Worm (Caenorhabditis elegans) whole organism, L4 larva: ENCODE measurements around the gene srx-13.
A peak's percentile ranks its signal among the peaks of the same experiment; 100 is the strongest.

Source experiments
- D1046.2 ChIP-seq: fragments of 200-800 bp; sonication (Bioruptor generic); IDR thresholded peaks from 2 replicates; pipeline ENCODE4 v1.3.6; 2022; ENCODE audit warnings: missing genetic modification characterization, missing compliant biosample characterization
- F26F4.8 ChIP-seq: fragments of 200-800 bp; sonication (Bioruptor generic); conservative IDR thresholded peaks from 2 replicates; pipeline ENCODE4 v1.3.6; 2022; ENCODE audit warnings: missing genetic modification characterization, missing compliant biosample characterization
- F37D6.2 ChIP-seq: sonication (generic microtip); optimal IDR thresholded peaks from 2 replicates; lab custom pipeline; 2016; ENCODE audit warnings: mild to moderate bottlenecking, missing genetic modification characterization, missing compliant biosample characterization
- F44E2.7 ChIP-seq: fragments of 200-800 bp; sonication (Bioruptor generic); IDR thresholded peaks from 2 replicates; pipeline ENCODE4 v2.1.2; 2022; ENCODE audit warnings: missing genetic modification characterization, missing compliant biosample characterization
- F49E8.2 ChIP-seq: sonication (generic microtip); optimal IDR thresholded peaks from 2 replicates; lab custom pipeline; 2016; ENCODE audit warnings: missing compliant biosample characterization, mild to moderate bottlenecking, missing genetic modification characterization, borderline replicate concordance
- T20F7.1 ChIP-seq: fragments of 200-800 bp; sonication (Bioruptor generic); optimal IDR thresholded peaks from 2 replicates; lab custom pipeline; 2018; ENCODE audit warnings: mild to moderate bottlenecking, missing genetic modification characterization, missing compliant biosample characterization
- T26A8.4 ChIP-seq: fragments of 200-800 bp; sonication (Bioruptor generic); IDR thresholded peaks from 2 replicates; pipeline ENCODE4 v1.3.6; 2022; ENCODE audit warnings: missing genetic modification characterization, missing compliant biosample characterization
- Y5F2A.4 ChIP-seq: fragments of 200-800 bp; sonication (Bioruptor generic); optimal IDR thresholded peaks from 2 replicates; lab custom pipeline; 2018; ENCODE audit warnings: mild to moderate bottlenecking, missing genetic modification characterization, missing compliant biosample characterization
- Y75B8A.6 ChIP-seq: fragments of 200-800 bp; sonication (Bioruptor generic); IDR thresholded peaks from 2 replicates; pipeline ENCODE4 v1.3.6; 2022; ENCODE audit warnings: missing genetic modification reagents, missing genetic modification characterization, missing compliant biosample characterization
- aha-1 ChIP-seq: fragments of 150-350 bp; peaks from one replicate; lab custom pipeline; 2014; ENCODE audit warnings: missing biosample characterization, missing genetic modification characterization
- ama-1 ChIP-seq: fragments of 150-350 bp; optimal IDR thresholded peaks from 2 replicates; lab custom pipeline; 2014; ENCODE audit warnings: inconsistent platforms, mixed read lengths
- ceh-20 ChIP-seq: fragments of 200-800 bp; sonication (Bioruptor generic); IDR thresholded peaks from 2 replicates; pipeline ENCODE4 v1.3.6; 2022; ENCODE audit warnings: missing genetic modification reagents, missing genetic modification characterization, missing compliant biosample characterization
- ceh-62 ChIP-seq: sonication (generic microtip); optimal IDR thresholded peaks from 2 replicates; lab custom pipeline; 2017; ENCODE audit warnings: missing biosample characterization, missing genetic modification characterization
- ces-1 ChIP-seq: fragments of 150-350 bp; sonication (generic microtip); optimal IDR thresholded peaks from 4 replicates; lab custom pipeline; 2014; ENCODE audit warnings: missing biosample characterization, missing genetic modification reagents, missing genetic modification characterization
- daf-16 ChIP-seq, 3 experiments: sonication (generic microtip); optimal IDR thresholded peaks; 2 replicates each; lab custom pipeline; 2016 to 2017; ENCODE audit warnings: missing genetic modification characterization in 3 of 3, missing genetic modification reagents in 3 of 3, mild to moderate bottlenecking in 2 of 3, missing compliant biosample characterization in 2 of 3, missing biosample characterization in 1 of 3, moderate library complexity in 1 of 3
- dmd-9 ChIP-seq: fragments of 200-800 bp; sonication (Bioruptor generic); IDR thresholded peaks from 2 replicates; pipeline ENCODE4 v1.3.6; 2022; ENCODE audit warnings: missing genetic modification reagents, missing genetic modification characterization, missing compliant biosample characterization
- duxl-1 ChIP-seq: sonication (generic microtip); optimal IDR thresholded peaks from 2 replicates; lab custom pipeline; 2016; ENCODE audit warnings: mild to moderate bottlenecking, missing genetic modification characterization, moderate library complexity, missing compliant biosample characterization; ENCODE audit not compliant: poor library complexity
- dve-1 ChIP-seq: sonication (generic microtip); optimal IDR thresholded peaks from 2 replicates; lab custom pipeline; 2017; ENCODE audit warnings: antibody characterized with exemption, mild to moderate bottlenecking, missing genetic modification characterization, missing compliant biosample characterization; ENCODE audit not compliant: insufficient read depth
- egl-43 ChIP-seq: fragments of 200-800 bp; sonication (Bioruptor generic); IDR thresholded peaks from 2 replicates; pipeline ENCODE4 v1.3.6; 2022; ENCODE audit warnings: missing genetic modification reagents, missing genetic modification characterization, missing compliant biosample characterization
- fkh-10 ChIP-seq: fragments of 150-350 bp; optimal IDR thresholded peaks from 2 replicates; lab custom pipeline; 2014; ENCODE audit warnings: missing biosample characterization, missing genetic modification reagents, missing genetic modification characterization
- hlh-11 ChIP-seq: fragments of 200-800 bp; sonication (Bioruptor generic); optimal IDR thresholded peaks from 2 replicates; lab custom pipeline; 2018; ENCODE audit warnings: mild to moderate bottlenecking, missing genetic modification characterization, missing compliant biosample characterization
- hlh-30 ChIP-seq: sonication (generic microtip); optimal IDR thresholded peaks from 2 replicates; lab custom pipeline; 2017; ENCODE audit warnings: antibody characterized with exemption, mild to moderate bottlenecking, missing genetic modification characterization, missing compliant biosample characterization; ENCODE audit not compliant: insufficient read depth
- hmg-1.1 ChIP-seq: fragments of 200-800 bp; sonication (Bioruptor generic); IDR thresholded peaks from 2 replicates; pipeline ENCODE4 v1.3.6; 2022; ENCODE audit warnings: missing genetic modification reagents, missing genetic modification characterization, missing compliant biosample characterization
- jun-1 ChIP-seq: fragments of 150-350 bp; optimal IDR thresholded peaks from 2 replicates; lab custom pipeline; 2014; ENCODE audit warnings: missing biosample characterization, missing genetic modification reagents, missing genetic modification characterization
- lin-15B ChIP-seq: fragments of 150-350 bp; sonication (generic microtip); optimal IDR thresholded peaks from 3 replicates; lab custom pipeline; 2014; ENCODE audit warnings: missing biosample characterization, missing genetic modification characterization
- lin-38 ChIP-seq: fragments of 200-800 bp; sonication (Bioruptor generic); IDR thresholded peaks from 2 replicates; pipeline ENCODE4 v1.3.6; 2022; ENCODE audit warnings: missing genetic modification reagents, missing genetic modification characterization, missing compliant biosample characterization
- lsy-2 ChIP-seq, 2 experiments: fragments of 150-350 bp in 1 of 2; sonication (generic microtip) in 1 of 2; optimal IDR thresholded peaks; 2 replicates each; lab custom pipeline; 2014 to 2017; ENCODE audit warnings: missing biosample characterization in 2 of 2, missing genetic modification characterization in 2 of 2
- madf-9 ChIP-seq: fragments of 200-800 bp; sonication (Bioruptor generic); conservative IDR thresholded peaks from 2 replicates; pipeline ENCODE4 v1.3.6; 2022; ENCODE audit warnings: missing genetic modification reagents, missing genetic modification characterization, missing compliant biosample characterization
- mdt-29 ChIP-seq: fragments of 200-800 bp; sonication (Bioruptor generic); IDR thresholded peaks from 2 replicates; pipeline ENCODE4 v1.3.6; 2022; ENCODE audit warnings: missing genetic modification reagents, missing genetic modification characterization, missing compliant biosample characterization
- mes-2 ChIP-seq: sonication (generic microtip); optimal IDR thresholded peaks from 2 replicates; lab custom pipeline; 2016; ENCODE audit warnings: missing genotype, mild to moderate bottlenecking, missing genetic modification characterization, missing compliant biosample characterization; ENCODE audit not compliant: poor library complexity, severe bottlenecking
- nhr-102 ChIP-seq: sonication (generic microtip); optimal IDR thresholded peaks from 2 replicates; lab custom pipeline; 2016; ENCODE audit warnings: mild to moderate bottlenecking, missing genetic modification characterization, moderate library complexity, missing compliant biosample characterization
- nhr-11 ChIP-seq: fragments of 150-350 bp; optimal IDR thresholded peaks from 2 replicates; lab custom pipeline; 2014; ENCODE audit warnings: missing biosample characterization, missing genetic modification characterization
- nhr-111 ChIP-seq: fragments of 200-800 bp; sonication (Bioruptor generic); optimal IDR thresholded peaks from 2 replicates; lab custom pipeline; 2018; ENCODE audit warnings: mild to moderate bottlenecking, missing genetic modification characterization, missing compliant biosample characterization
- nhr-25 ChIP-seq: sonication (generic microtip); optimal IDR thresholded peaks from 2 replicates; lab custom pipeline; 2017; ENCODE audit warnings: missing genetic modification characterization, mild to moderate bottlenecking, missing compliant biosample characterization, antibody characterized with exemption, moderate library complexity, borderline replicate concordance; ENCODE audit not compliant: insufficient read depth
- nhr-28 ChIP-seq: fragments of 150-350 bp; optimal IDR thresholded peaks from 2 replicates; lab custom pipeline; 2014; ENCODE audit warnings: missing biosample characterization, missing genetic modification characterization
- nhr-76 ChIP-seq: fragments of 150-350 bp; optimal IDR thresholded peaks from 2 replicates; lab custom pipeline; 2014; ENCODE audit warnings: missing biosample characterization, missing genetic modification characterization
- nhr-77 ChIP-seq: fragments of 150-350 bp; optimal IDR thresholded peaks from 2 replicates; lab custom pipeline; 2014; ENCODE audit warnings: missing biosample characterization, missing genetic modification characterization
- pha-4 ChIP-seq, 2 experiments: fragments of 150-350 bp in 1 of 2; fragments of 200-800 bp in 1 of 2; sonication (Bioruptor generic) in 1 of 2; IDR thresholded peaks in 1 of 2; optimal IDR thresholded peaks in 1 of 2; 2 replicates each; pipeline versions ENCODE4 v1.3.6 to Lab custom; 2014 to 2022; ENCODE audit warnings: missing genetic modification characterization in 2 of 2, missing genetic modification reagents in 2 of 2, missing biosample characterization in 1 of 2, missing compliant biosample characterization in 1 of 2
- pqm-1 ChIP-seq: sonication (generic microtip); optimal IDR thresholded peaks from 2 replicates; lab custom pipeline; 2017; ENCODE audit warnings: missing biosample characterization, missing genetic modification characterization
- sdz-12 ChIP-seq: fragments of 200-800 bp; sonication (Bioruptor generic); optimal IDR thresholded peaks from 2 replicates; lab custom pipeline; 2018; ENCODE audit warnings: mild to moderate bottlenecking, missing genetic modification characterization, missing compliant biosample characterization
- set-16 ChIP-seq: fragments of 200-800 bp; sonication (Bioruptor generic); IDR thresholded peaks from 2 replicates; pipeline ENCODE4 v1.3.6; 2022; ENCODE audit warnings: missing genetic modification reagents, missing genetic modification characterization, missing compliant biosample characterization
- skn-1 ChIP-seq: fragments of 150-350 bp; optimal IDR thresholded peaks from 2 replicates; lab custom pipeline; 2014; ENCODE audit warnings: missing biosample characterization, missing genetic modification characterization
- snpc-1.2 ChIP-seq: fragments of 200-800 bp; sonication (Bioruptor generic); IDR thresholded peaks from 2 replicates; pipeline ENCODE4 v1.3.6; 2022; ENCODE audit warnings: missing genetic modification reagents, missing genetic modification characterization, missing compliant biosample characterization
- snpc-4 ChIP-seq: fragments of 150-350 bp; optimal IDR thresholded peaks from 2 replicates; lab custom pipeline; 2014; ENCODE audit warnings: missing biosample characterization, missing genetic modification characterization
- spr-1 ChIP-seq: sonication (generic microtip); optimal IDR thresholded peaks from 2 replicates; lab custom pipeline; 2016; ENCODE audit warnings: mild to moderate bottlenecking, missing genetic modification characterization, missing compliant biosample characterization
- spr-3 ChIP-seq: fragments of 200-800 bp; sonication (Bioruptor generic); optimal IDR thresholded peaks from 2 replicates; lab custom pipeline; 2018; ENCODE audit warnings: mild to moderate bottlenecking, missing genetic modification characterization, missing compliant biosample characterization
- unc-39 ChIP-seq: sonication (generic microtip); optimal IDR thresholded peaks from 2 replicates; lab custom pipeline; 2017; ENCODE audit warnings: missing biosample characterization, missing genetic modification characterization
- zfp-3 ChIP-seq: fragments of 200-800 bp; sonication (Bioruptor generic); conservative IDR thresholded peaks from 2 replicates; pipeline ENCODE4 v1.3.6; 2022; ENCODE audit warnings: missing genetic modification reagents, missing genetic modification characterization, missing compliant biosample characterization
- ztf-7 ChIP-seq: fragments of 150-350 bp; optimal IDR thresholded peaks from 2 replicates; lab custom pipeline; 2014; ENCODE audit warnings: missing biosample characterization, missing genetic modification characterization

srx-13 gene

DNA sequence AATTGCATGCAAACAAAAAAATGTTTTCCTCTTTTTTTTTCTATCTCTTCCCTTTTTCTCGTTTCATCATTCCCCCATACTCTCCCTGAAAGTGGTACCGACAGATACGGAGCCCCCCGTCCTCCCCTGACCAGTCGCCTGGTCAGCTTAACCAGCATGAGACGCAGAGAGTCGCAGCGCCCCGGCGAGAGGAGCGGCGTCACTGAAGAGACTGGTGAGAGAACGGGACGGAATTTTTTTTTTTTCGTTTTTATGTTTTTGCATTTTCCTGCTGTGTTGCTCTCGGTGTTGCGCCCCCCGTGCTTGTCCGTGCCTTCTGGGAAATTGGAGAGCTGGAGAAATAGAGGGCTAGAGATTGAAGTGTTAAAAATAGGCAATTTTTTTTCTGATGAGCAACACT is 48.1 kb downstream of the srx-13 start (continued):
- TF ChIP-seq Y75B8A.6 (no peak), zfp-3 (no peak), spr-3 (no peak), lin-15B (tag; lab: Kevin White, UChicago) (no peak), T20F7.1 (GFP tag; lab: Kevin White, UChicago) (no peak), T26A8.4 (GFP tag; lab: Robert Waterston, UW) (peak; percentile 88), pqm-1 (tag; lab: Kevin White, UChicago) (peak; percentile 11), ces-1 (GFP tag; lab: Kevin White, UChicago) (no peak), unc-39 (tag; lab: Kevin White, UChicago) (no peak), nhr-76 (tag; lab: Kevin White, UChicago) (no peak), F49E8.2 (tag; lab: Kevin White, UChicago) (no peak), D1046.2 (GFP tag; lab: Robert Waterston, UW) (no peak), ceh-20 (GFP tag; lab: Robert Waterston, UW) (peak; percentile 90), mes-2 (tag; lab: Kevin White, UChicago) (peak; percentile 67), spr-1 (tag; lab: Kevin White, UChicago) (peak; percentile 61), snpc-1.2 (0 out of 2 replicates have a peak, but pooled peaks have one; percentile 46), lsy-2 (tag; optimal IDR thresholded peaks at IDR 0.05; lab: Kevin White, UChicago) (peak; percentile 76 to 83), hlh-11 (tag; lab: Kevin White, UChicago) (peak; percentile 99), lin-38 (peak; percentile 54), hlh-30 (tag; lab: Kevin White, UChicago) (peak; percentile 94), jun-1 (tag; lab: Kevin White, UChicago) (no peak), nhr-77 (tag; lab: Kevin White, UChicago) (peak; percentile 91), hmg-1.1 (GFP tag; lab: Robert Waterston, UW) (peak; percentile 84), mdt-29 (GFP tag; lab: Robert Waterston, UW) (no peak), F44E2.7 (no peak), dmd-9 (GFP tag; lab: Robert Waterston, UW) (no peak), set-16 (GFP tag; lab: Robert Waterston, UW) (peak; percentile 95), skn-1 (tag; lab: Kevin White, UChicago) (no peak), snpc-4 (tag; lab: Kevin White, UChicago) (no peak), F37D6.2 (tag; lab: Kevin White, UChicago) (peak; percentile 81), egl-43 (peak; percentile 80), Y5F2A.4 (GFP tag; lab: Kevin White, UChicago) (no peak), nhr-25 (no peak), daf-16 (GFP tag; optimal IDR thresholded peaks at IDR 0.05; lab: Kevin White, UChicago) (peak in 1 of 2 experiments; percentile 86), daf-16 (tag; optimal IDR thresholded peaks at IDR 0.05; lab: Kevin White, UChicago) (peak; percentile 89), fkh-10 (GFP tag; lab: Kevin White, UChicago) (peak; percentile 97), duxl-1 (tag; lab: Kevin White, UChicago) (peak; percentile 17)

DNA sequence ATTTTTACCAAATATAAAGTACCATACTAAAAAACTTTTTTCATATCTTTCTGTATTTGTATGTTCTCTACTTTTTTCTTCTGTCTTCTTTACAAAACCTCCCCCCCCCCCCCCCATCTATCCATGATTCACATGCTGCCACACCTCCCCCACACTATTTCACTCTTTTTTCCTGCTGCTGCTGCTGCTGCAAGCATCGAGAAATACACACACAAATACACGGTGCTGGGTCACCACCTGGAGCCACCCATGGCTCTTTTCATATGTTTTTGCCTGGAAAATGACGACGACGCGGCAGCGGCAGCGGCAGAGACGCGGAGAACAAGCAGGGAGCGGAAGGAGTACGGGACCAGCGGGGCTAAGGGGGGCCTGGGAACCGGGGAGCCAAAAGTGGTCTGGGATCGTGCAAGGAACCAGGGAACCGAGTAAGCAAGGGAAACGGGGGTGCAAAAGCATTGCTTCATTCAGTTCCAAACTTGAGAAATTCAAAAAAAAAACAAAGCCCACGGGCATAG is 49.7 kb downstream of the srx-13 start:
- TF ChIP-seq D1046.2 (GFP tag; lab: Robert Waterston, UW): no peak
- no peak for TF ChIP-seq pqm-1 (tag; lab: Kevin White, UChicago)
- TF ChIP-seq madf-9: no peak
- no peak for TF ChIP-seq F26F4.8 (GFP tag; lab: Robert Waterston, UW)
- peak; percentile 33; the same call in 1 of the 2 replicates for TF ChIP-seq pha-4 (GFP tag; IDR thresholded peaks at IDR 0.05; lab: Robert Waterston, UW)
- no peak for TF ChIP-seq pha-4 (tag; optimal IDR thresholded peaks at IDR 0.05; lab: Kevin White, UChicago)
- TF ChIP-seq ztf-7 (tag; lab: Kevin White, UChicago): no peak
- TF ChIP-seq ama-1 (lab: Kevin White, UChicago): no peak
- TF ChIP-seq skn-1 (tag; lab: Kevin White, UChicago): no peak
- no peak for TF ChIP-seq nhr-28 (tag; lab: Kevin White, UChicago)
- TF ChIP-seq nhr-11 (tag; lab: Kevin White, UChicago): no peak
- no peak for TF ChIP-seq fkh-10 (GFP tag; lab: Kevin White, UChicago)
- peak; percentile 65 for TF ChIP-seq aha-1 (tag; lab: Kevin White, UChicago)
- TF ChIP-seq set-16 (GFP tag; lab: Robert Waterston, UW): peak; percentile 92
- no peak for TF ChIP-seq nhr-111 (GFP tag; lab: Kevin White, UChicago)
- no peak for TF ChIP-seq nhr-102 (tag; lab: Kevin White, UChicago)
- no peak for TF ChIP-seq sdz-12 (GFP tag; lab: Kevin White, UChicago)
- no peak for TF ChIP-seq ceh-62
- no peak for TF ChIP-seq ceh-20 (GFP tag; lab: Robert Waterston, UW)
- TF ChIP-seq hlh-11 (tag; lab: Kevin White, UChicago): peak; percentile 72
- no peak for TF ChIP-seq dve-1 (tag; lab: Kevin White, UChicago)
